Fruit fly (Drosophila melanogaster) whole organism, embryonic: Measurements from ENCODE around the gene niki.
A peak's percentile ranks its signal among the peaks of the same experiment; 100 is the strongest.

ENCODE experiments used
- Adf1 ChIP-seq: fragments of 200-800 bp; sonication (Bioruptor generic); IDR thresholded peaks from 2 replicates; pipeline ENCODE4 v1.3.6; 2022; ENCODE audit warnings: missing biosample characterization, missing genetic modification characterization
- CG10147 ChIP-seq: fragments of 200-800 bp; sonication (Bioruptor generic); optimal IDR thresholded peaks from 2 replicates; lab custom pipeline; 2019; ENCODE audit warnings: missing biosample characterization, mild to moderate bottlenecking, missing genetic modification characterization, moderate library complexity
- CG10209 ChIP-seq: fragments of 200-800 bp; sonication (Bioruptor generic); optimal IDR thresholded peaks from 3 replicates; lab custom pipeline; 2017; ENCODE audit warnings: missing biosample characterization, mild to moderate bottlenecking, missing genetic modification characterization, missing genetic modification reagents
- CG10462 ChIP-seq: fragments of 200-800 bp; sonication (Bioruptor generic); optimal IDR thresholded peaks from 2 replicates; lab custom pipeline; 2016; ENCODE audit warnings: missing biosample characterization, missing genetic modification characterization
- CG11696 ChIP-seq: fragments of 200-800 bp; sonication (Bioruptor generic); IDR thresholded peaks from 2 replicates; pipeline ENCODE4 v1.3.6; 2022; ENCODE audit warnings: missing biosample characterization, missing genetic modification characterization
- CG2889 ChIP-seq: fragments of 200-800 bp; sonication (Bioruptor generic); IDR thresholded peaks from 3 replicates; pipeline ENCODE4 v1.3.6; 2022; ENCODE audit warnings: missing biosample characterization, missing genetic modification characterization
- CG31441 ChIP-seq: fragments of 200-800 bp; sonication (Bioruptor generic); IDR thresholded peaks from 2 replicates; pipeline ENCODE4 v1.3.6; 2022; ENCODE audit warnings: missing biosample characterization, missing genetic modification characterization
- CG3995 ChIP-seq: fragments of 200-800 bp; sonication (Bioruptor generic); optimal IDR thresholded peaks from 3 replicates; lab custom pipeline; 2016; ENCODE audit warnings: missing biosample characterization, missing genetic modification characterization
- CG42726 ChIP-seq: fragments of 200-800 bp; sonication (Bioruptor generic); IDR thresholded peaks from 2 replicates; pipeline ENCODE4 v1.3.6; 2022; ENCODE audit warnings: missing biosample characterization, missing genetic modification characterization; ENCODE audit not compliant: partially characterized antibody
- CG5180 ChIP-seq: fragments of 200-800 bp; sonication (Bioruptor generic); optimal IDR thresholded peaks from 3 replicates; lab custom pipeline; 2017; ENCODE audit warnings: missing biosample characterization, missing genetic modification characterization, mild to moderate bottlenecking, moderate library complexity, missing genetic modification reagents
- CG5953 ChIP-seq: fragments of 200-800 bp; sonication (Bioruptor generic); IDR thresholded peaks from 2 replicates; pipeline ENCODE4 v1.3.6; 2022; ENCODE audit warnings: missing biosample characterization, missing genetic modification characterization
- CG6813 ChIP-seq: fragments of 200-800 bp; sonication (Bioruptor generic); optimal IDR thresholded peaks from 2 replicates; lab custom pipeline; 2017; ENCODE audit warnings: missing biosample characterization, missing genetic modification characterization, mild to moderate bottlenecking, moderate library complexity, missing genetic modification reagents
- CG8290 ChIP-seq, 3 experiments: fragments of 200-800 bp; sonication (Bioruptor generic); optimal IDR thresholded peaks; 2 replicates each; lab custom pipeline; 2016 to 2019; ENCODE audit warnings: missing biosample characterization in 3 of 3, missing genetic modification characterization in 3 of 3, mild to moderate bottlenecking in 2 of 3, moderate library complexity in 1 of 3
- CG8765 ChIP-seq: fragments of 200-800 bp; sonication (Bioruptor generic); IDR thresholded peaks from 2 replicates; pipeline ENCODE4 v1.3.6; 2022; ENCODE audit warnings: missing biosample characterization, missing genetic modification characterization
- CG9609 ChIP-seq: fragments of 200-800 bp; sonication (Bioruptor generic); optimal IDR thresholded peaks from 3 replicates; lab custom pipeline; 2016; ENCODE audit warnings: missing biosample characterization, missing genetic modification characterization
- Camta ChIP-seq: fragments of 200-800 bp; sonication (Bioruptor generic); optimal IDR thresholded peaks from 2 replicates; lab custom pipeline; 2016; ENCODE audit warnings: missing biosample characterization, missing genetic modification characterization
- Dad ChIP-seq: fragments of 200-800 bp; sonication (Bioruptor generic); optimal IDR thresholded peaks from 3 replicates; lab custom pipeline; 2016; ENCODE audit warnings: missing biosample characterization, missing genetic modification characterization
- Dek ChIP-seq: fragments of 200-800 bp; sonication (Bioruptor generic); optimal IDR thresholded peaks from 3 replicates; lab custom pipeline; 2019; ENCODE audit warnings: missing biosample characterization, mild to moderate bottlenecking, missing genetic modification characterization, moderate library complexity
- Dfd ChIP-seq, 2 experiments: fragments of >200 bp; optimal IDR thresholded peaks; 2 replicates each; lab custom pipeline; 2017; ENCODE audit warnings: missing biosample characterization in 2 of 2, missing genetic modification characterization in 2 of 2
- Doc2 ChIP-seq: fragments of 200-800 bp; sonication (Bioruptor generic); IDR thresholded peaks from 2 replicates; pipeline ENCODE4 v1.3.6; 2022; ENCODE audit warnings: missing biosample characterization, missing genetic modification characterization
- Doc3 ChIP-seq: fragments of 200-800 bp; sonication (Bioruptor generic); IDR thresholded peaks from 3 replicates; pipeline ENCODE4 v1.3.6; 2022; ENCODE audit warnings: missing biosample characterization, missing genetic modification characterization; ENCODE audit not compliant: partially characterized antibody
- Gsc ChIP-seq: fragments of 200-800 bp; sonication (Bioruptor generic); IDR thresholded peaks from 2 replicates; pipeline ENCODE4 v1.3.6; 2022; ENCODE audit warnings: missing biosample characterization, missing genetic modification characterization
- MBD-R2 ChIP-seq: fragments of 200-800 bp; sonication (Bioruptor generic); IDR thresholded peaks from 2 replicates; pipeline ENCODE4 v1.3.6; 2022; ENCODE audit warnings: missing biosample characterization, missing genetic modification characterization
- Mrtf ChIP-seq: fragments of 200-800 bp; sonication (Bioruptor generic); IDR thresholded peaks from 3 replicates; pipeline ENCODE4 v1.3.6; 2022; ENCODE audit warnings: missing biosample characterization, missing genetic modification characterization
- NFAT ChIP-seq: fragments of 200-800 bp; sonication (Bioruptor generic); IDR thresholded peaks from 2 replicates; pipeline ENCODE4 v1.3.6; 2022; ENCODE audit warnings: missing biosample characterization, missing genetic modification characterization
- Opbp ChIP-seq: fragments of 200-800 bp; sonication (Bioruptor generic); IDR thresholded peaks from 3 replicates; pipeline ENCODE4 v1.3.6; 2022; ENCODE audit warnings: missing biosample characterization, missing genetic modification characterization; ENCODE audit not compliant: partially characterized antibody
- Side ChIP-seq: fragments of 200-800 bp; sonication (Bioruptor generic); optimal IDR thresholded peaks from 2 replicates; lab custom pipeline; 2016; ENCODE audit warnings: missing biosample characterization, missing genetic modification characterization
- Spps ChIP-seq: fragments of 200-800 bp; sonication (Bioruptor generic); optimal IDR thresholded peaks from 2 replicates; lab custom pipeline; 2018; ENCODE audit warnings: missing biosample characterization, mild to moderate bottlenecking, missing genetic modification characterization
- YL-1 ChIP-seq: fragments of 200-800 bp; sonication (Bioruptor generic); optimal IDR thresholded peaks from 3 replicates; lab custom pipeline; 2017; ENCODE audit warnings: missing biosample characterization, mild to moderate bottlenecking, missing genetic modification characterization
- bsh ChIP-seq, 2 experiments: fragments of 200-800 bp; sonication (Bioruptor generic); optimal IDR thresholded peaks; 2 replicates each; lab custom pipeline; 2017 to 2018; ENCODE audit warnings: mild to moderate bottlenecking in 2 of 2, missing biosample characterization in 2 of 2, missing genetic modification characterization in 2 of 2, moderate library complexity in 1 of 2
- cato ChIP-seq: fragments of 200-800 bp; sonication (Bioruptor generic); optimal IDR thresholded peaks from 2 replicates; lab custom pipeline; 2016; ENCODE audit warnings: missing biosample characterization, missing genetic modification characterization, borderline replicate concordance
- chn ChIP-seq: fragments of 200-800 bp; sonication (Bioruptor generic); optimal IDR thresholded peaks from 2 replicates; lab custom pipeline; 2016; ENCODE audit warnings: missing biosample characterization, missing genetic modification characterization
- croc ChIP-seq: fragments of 200-800 bp; sonication (Bioruptor generic); conservative IDR thresholded peaks from 3 replicates; pipeline ENCODE4 v1.3.6; 2022; ENCODE audit warnings: missing biosample characterization, missing genetic modification characterization
- crol ChIP-seq: fragments of 200-800 bp; sonication (Bioruptor generic); IDR thresholded peaks from 2 replicates; pipeline ENCODE4 v1.3.6; 2022; ENCODE audit warnings: missing biosample characterization, missing genetic modification characterization
- dmrt11E ChIP-seq: fragments of 200-800 bp; sonication (Bioruptor generic); optimal IDR thresholded peaks from 3 replicates; lab custom pipeline; 2018; ENCODE audit warnings: missing biosample characterization, mild to moderate bottlenecking, missing genetic modification characterization, moderate library complexity
- en ChIP-seq: fragments of 200-800 bp; sonication (Bioruptor generic); optimal IDR thresholded peaks from 2 replicates; lab custom pipeline; 2016; ENCODE audit warnings: missing biosample characterization, missing genetic modification characterization
- eyg ChIP-seq: fragments of 200-800 bp; sonication (Bioruptor generic); optimal IDR thresholded peaks from 3 replicates; lab custom pipeline; 2016; ENCODE audit warnings: missing biosample characterization, missing genetic modification characterization
- fd64A ChIP-seq: fragments of 200-800 bp; sonication (Bioruptor generic); optimal IDR thresholded peaks from 3 replicates; lab custom pipeline; 2018; ENCODE audit warnings: missing biosample characterization, mild to moderate bottlenecking, missing genetic modification characterization
- gt ChIP-seq: fragments of 200-800 bp; sonication (Bioruptor generic); IDR thresholded peaks from 2 replicates; pipeline ENCODE4 v1.3.6; 2022; ENCODE audit warnings: missing biosample characterization, missing genetic modification characterization
- lola ChIP-seq, 3 experiments: fragments of >200 bp in 2 of 3; fragments of 200-800 bp in 1 of 3; sonication (Bioruptor generic) in 1 of 3; optimal IDR thresholded peaks; 2 replicates each; lab custom pipeline; 2017 to 2019; ENCODE audit warnings: missing biosample characterization in 3 of 3, missing genetic modification characterization in 3 of 3, mild to moderate bottlenecking in 1 of 3, moderate library complexity in 1 of 3
- mld ChIP-seq: fragments of 200-800 bp; sonication (Bioruptor generic); IDR thresholded peaks from 3 replicates; pipeline ENCODE4 v1.3.6; 2022; ENCODE audit warnings: missing biosample characterization, missing genetic modification characterization; ENCODE audit not compliant: partially characterized antibody
- pan ChIP-seq, 4 experiments: fragments of >200 bp in 3 of 4; fragments of 200-800 bp in 1 of 4; sonication (Bioruptor generic) in 1 of 4; optimal IDR thresholded peaks in 3 of 4; IDR thresholded peaks in 1 of 4; 2 replicates each; pipeline versions ENCODE4 v1.3.6 to Lab custom; 2017 to 2022; ENCODE audit warnings: missing biosample characterization in 2 of 4, missing genetic modification characterization in 2 of 4, mixed read lengths in 1 of 4
- pb ChIP-seq: fragments of 200-800 bp; sonication (Bioruptor generic); optimal IDR thresholded peaks from 3 replicates; lab custom pipeline; 2016; ENCODE audit warnings: missing biosample characterization, missing genetic modification characterization
- phol ChIP-seq: fragments of 200-800 bp; sonication (Bioruptor generic); optimal IDR thresholded peaks from 3 replicates; lab custom pipeline; 2018; ENCODE audit warnings: missing biosample characterization, mild to moderate bottlenecking, missing genetic modification characterization, moderate library complexity
- slbo ChIP-seq: fragments of 200-800 bp; sonication (Bioruptor generic); IDR thresholded peaks from 2 replicates; pipeline ENCODE4 v1.3.6; 2022; ENCODE audit warnings: missing biosample characterization, missing genetic modification characterization
- toy ChIP-seq: fragments of 200-800 bp; sonication (Bioruptor generic); IDR thresholded peaks from 2 replicates; pipeline ENCODE4 v1.3.6; 2022; ENCODE audit warnings: missing biosample characterization, missing genetic modification characterization
- wek ChIP-seq: fragments of 200-800 bp; sonication (Bioruptor generic); optimal IDR thresholded peaks from 3 replicates; lab custom pipeline; 2018; ENCODE audit warnings: missing biosample characterization, mild to moderate bottlenecking, missing genetic modification characterization, moderate library complexity

niki gene

DNA sequence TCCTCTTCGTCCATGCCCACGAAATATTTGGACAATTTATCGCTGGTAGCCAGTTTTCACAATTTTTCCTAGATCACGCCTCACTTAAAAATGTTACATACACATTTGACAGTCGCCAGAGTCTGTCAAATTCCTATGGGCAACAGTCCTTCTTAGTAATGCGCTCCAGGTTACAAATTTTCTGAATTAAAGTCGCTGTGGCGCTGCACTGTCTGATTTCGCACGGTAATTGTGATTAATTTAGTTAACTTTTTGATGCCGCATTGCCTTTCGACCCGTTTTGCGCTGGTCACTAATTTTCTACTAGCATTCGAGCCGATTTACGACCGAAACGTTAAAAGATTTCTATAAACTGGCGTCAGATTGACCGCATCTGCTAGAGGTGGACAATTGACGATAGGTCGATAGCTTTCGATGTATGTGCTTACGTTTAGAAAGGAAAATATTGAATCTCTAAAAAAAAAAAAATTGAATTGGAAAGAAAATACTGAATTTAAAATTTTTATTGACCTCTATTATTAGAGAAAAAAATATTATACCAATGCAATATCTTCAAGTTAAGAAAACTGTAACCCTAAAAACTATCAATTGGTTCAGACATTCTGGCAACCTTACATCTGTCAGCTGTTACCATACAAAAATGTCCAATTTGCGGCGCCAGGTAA is 11.7 kb downstream of the niki start, which contains the start of the genes lili and CG34150 (continued):
- TF ChIP-seq dmrt11E (tag; lab: Kevin White, UChicago) (peak; percentile 69), Adf1 (GFP tag; lab: Robert Waterston, UW) (peak; percentile 44), Mrtf (0 out of 3 replicates have a peak, but pooled peaks have one; percentile 45), CG2889 (0 out of 3 replicates have a peak, but pooled peaks have one; percentile 45), bsh (GFP tag; optimal IDR thresholded peaks at IDR 0.05; lab: Kevin White, UChicago) (peak; percentile 0 to 68), Camta (peak; percentile 67), slbo (GFP tag; lab: Robert Waterston, UW) (peak; percentile 86), CG10209 (peak; percentile 56), cato (peak; percentile 34), CG31441 (GFP tag; lab: Robert Waterston, UW) (peak; percentile 78), pan (optimal IDR thresholded peaks at IDR 0.05; lab: Kevin White, UChicago) (no peak), pan (GFP tag; optimal IDR thresholded peaks at IDR 0.05 in 1 of 2, IDR thresholded peaks at IDR 0.05 in 1 of 2) (peak in 1 of 2 experiments; percentile 67), CG42726 (GFP tag; lab: Robert Waterston, UW) (peak; percentile 56; the same call in 1 of the 2 replicates), CG3995 (GFP tag; lab: Kevin White, UChicago) (peak; percentile 23), CG6813 (GFP tag; lab: Kevin White, UChicago) (no peak), Gsc (GFP tag; lab: Robert Waterston, UW) (no peak), Doc2 (GFP tag; lab: Robert Waterston, UW) (no peak), gt (GFP tag; lab: Robert Waterston, UW) (no peak), CG8290 (GFP tag; optimal IDR thresholded peaks at IDR 0.05; lab: Kevin White, UChicago) (peak; percentile 90), CG8290 (tag; optimal IDR thresholded peaks at IDR 0.05; lab: Kevin White, UChicago) (peak; percentile 19 to 21), pb (GFP tag; lab: Kevin White, UChicago) (no peak), Dad (GFP tag; lab: Kevin White, UChicago) (peak; percentile 73), phol (tag; lab: Kevin White, UChicago) (peak; percentile 90), Opbp (peak; percentile 71; the same call in 2 of the 3 replicates), lola (GFP tag; optimal IDR thresholded peaks at IDR 0.05; lab: Kevin White, UChicago) (peak in 1 of 3 experiments; percentile 74), Doc3 (GFP tag; lab: Robert Waterston, UW) (peak; percentile 71), CG11696 (GFP tag; lab: Robert Waterston, UW) (no peak), YL-1 (GFP tag; lab: Kevin White, UChicago) (peak; percentile 79), fd64A (GFP tag; lab: Kevin White, UChicago) (no peak), CG9609 (GFP tag; lab: Kevin White, UChicago) (peak; percentile 69), crol (GFP tag; lab: Robert Waterston, UW) (no peak), en (GFP tag; lab: Kevin White, UChicago) (peak; percentile 25), Dek (peak; percentile 62), CG10462 (GFP tag; lab: Kevin White, UChicago) (peak; percentile 71), Side (GFP tag; lab: Kevin White, UChicago) (peak; percentile 55), CG5180 (GFP tag; lab: Kevin White, UChicago) (no peak), eyg (GFP tag; lab: Kevin White, UChicago) (no peak), Spps (tag; lab: Kevin White, UChicago) (peak; percentile 43), chn (GFP tag; lab: Kevin White, UChicago) (peak; percentile 78), CG8765 (GFP tag; lab: Robert Waterston, UW) (no peak), CG10147 (GFP tag; lab: Kevin White, UChicago) (peak; percentile 70), NFAT (GFP tag; lab: Robert Waterston, UW) (peak; percentile 54; the same call in 1 of the 2 replicates), croc (GFP tag; lab: Robert Waterston, UW) (peak; percentile 37; the same call in 2 of the 3 replicates), wek (peak; percentile 1), CG5953 (GFP tag; lab: Robert Waterston, UW) (peak; percentile 33; the same call in 1 of the 2 replicates), Dfd (GFP tag; optimal IDR thresholded peaks at IDR 0.05; lab: Kevin White, UChicago) (no peak), mld (GFP tag; lab: Robert Waterston, UW) (no peak), toy (GFP tag; lab: Robert Waterston, UW) (no peak), MBD-R2 (peak; percentile 93)
